Fruit fly (Drosophila melanogaster): ENCODE data around the gene Vha13.
A peak's percentile ranks its signal among the peaks of the same experiment; 100 is the strongest.

The Vha13 gene

DNA sequence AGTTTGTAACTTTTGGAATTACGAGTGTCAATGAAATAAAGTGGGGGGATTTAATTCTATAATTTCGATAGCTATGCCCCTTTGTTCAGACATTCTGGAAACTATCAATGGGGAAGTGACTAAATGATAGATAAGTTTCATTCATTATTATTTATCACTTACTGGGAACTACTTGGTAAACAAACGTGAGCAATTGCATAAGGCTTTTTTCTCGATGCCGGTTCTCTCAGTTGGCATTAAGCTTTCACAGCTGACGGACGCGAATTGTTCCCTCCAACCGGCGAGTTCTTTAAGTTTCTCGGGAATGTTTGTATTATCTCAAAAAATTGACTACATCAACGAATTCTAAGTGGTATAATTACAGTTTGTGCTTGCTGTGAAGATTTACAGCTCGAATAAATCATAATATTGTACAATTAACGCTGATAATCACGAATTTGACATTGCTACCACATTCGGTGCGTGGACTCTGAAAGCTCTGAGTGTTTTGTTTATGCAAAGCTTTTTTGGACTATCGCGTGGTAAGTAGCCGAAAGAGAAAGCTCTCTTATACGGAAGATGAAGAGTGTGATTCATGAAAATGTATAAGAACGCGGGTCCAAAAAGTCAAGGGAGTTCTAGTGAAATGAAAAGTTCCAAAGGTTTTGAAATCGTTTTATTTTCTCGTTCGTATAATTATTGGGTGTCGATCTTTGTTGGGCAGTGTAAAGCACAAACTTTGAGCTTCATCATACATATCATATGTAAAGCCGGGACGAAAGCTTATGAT lies 27.2 kb upstream of the Vha13 start, which contains the start of gene Naam (continued):
- TF ChIP-seq CG7745 (tag; optimal IDR thresholded peaks at IDR 0.05) = no peak
- TF ChIP-seq CG17612 (GFP tag; IDR thresholded peaks at IDR 0.05) = 0 out of 2 replicates have a peak, but pooled peaks have one; percentile 32
- TF ChIP-seq ato (GFP tag; IDR thresholded peaks at IDR 0.05; ENCODE audit: partially characterized antibody) = no peak
- peak; percentile 75 for TF ChIP-seq grau (tag; optimal IDR thresholded peaks at IDR 0.05)
- TF ChIP-seq ac (GFP tag; optimal IDR thresholded peaks at IDR 0.05) = no peak
- no peak for TF ChIP-seq sens-2 (GFP tag; IDR thresholded peaks at IDR 0.05)
- no peak for TF ChIP-seq knrl (GFP tag; IDR thresholded peaks at IDR 0.05; ENCODE audit: partially characterized antibody)
- TF ChIP-seq chinmo (GFP tag; IDR thresholded peaks at IDR 0.05; ENCODE audit: partially characterized antibody) = 0 out of 4 replicates have a peak, but pooled peaks have one; percentile 25
- no peak for TF ChIP-seq Sry-β (GFP tag; optimal IDR thresholded peaks at IDR 0.05)
- TF ChIP-seq Sry-δ (GFP tag; optimal IDR thresholded peaks at IDR 0.05) = no peak
- no peak for TF ChIP-seq bbx (GFP tag; IDR thresholded peaks at IDR 0.05; ENCODE audit: partially characterized antibody)
- TF ChIP-seq CG13287 (GFP tag; IDR thresholded peaks at IDR 0.05; ENCODE audit: partially characterized antibody) = peak; percentile 25; the same call in 1 of the 2 replicates
- peak; percentile 74 for TF ChIP-seq CG16863 (GFP tag; optimal IDR thresholded peaks at IDR 0.05)
- TF ChIP-seq Blimp-1 (GFP tag; optimal IDR thresholded peaks at IDR 0.05) = peak; percentile 82
- peak; percentile 61 for TF ChIP-seq jumu (GFP tag; optimal IDR thresholded peaks at IDR 0.05)
- TF ChIP-seq Stat92E (GFP tag; optimal IDR thresholded peaks at IDR 0.05) = no peak
- TF ChIP-seq z (GFP tag; IDR thresholded peaks at IDR 0.05) = no peak
- TF ChIP-seq CG14441 (GFP tag; IDR thresholded peaks at IDR 0.05) = peak; percentile 67
- TF ChIP-seq HmgD (GFP tag; optimal IDR thresholded peaks at IDR 0.05) = peak; percentile 30
- TF ChIP-seq CG6654 (GFP tag; optimal IDR thresholded peaks at IDR 0.05) = peak; percentile 41
- TF ChIP-seq Aef1 (GFP tag; IDR thresholded peaks at IDR 0.05) = peak; percentile 56
- TF ChIP-seq lola (GFP tag; optimal IDR thresholded peaks at IDR 0.05) = no peak
- TF ChIP-seq ab (GFP tag; optimal IDR thresholded peaks at IDR 0.05) = peak; percentile 8
- peak; percentile 52; the same call in 2 of the 4 replicates for TF ChIP-seq Gug (GFP tag; IDR thresholded peaks at IDR 0.05)
- peak; percentile 94 for TF ChIP-seq CG2120 (GFP tag; optimal IDR thresholded peaks at IDR 0.05)
- TF ChIP-seq bowl (GFP tag; IDR thresholded peaks at IDR 0.05) = peak; percentile 36; the same call in 1 of the 2 replicates
- peak; percentile 26 for TF ChIP-seq CG31365 (tag; optimal IDR thresholded peaks at IDR 0.05)
- peak; percentile 76 for TF ChIP-seq dysf (GFP tag; IDR thresholded peaks at IDR 0.05)
- TF ChIP-seq ap (GFP tag; IDR thresholded peaks at IDR 0.05) = peak; percentile 71
- TF ChIP-seq hth (optimal IDR thresholded peaks at IDR 0.05) = no peak
- TF ChIP-seq dm (GFP tag; optimal IDR thresholded peaks at IDR 0.05) = peak; percentile 47
- no peak for TF ChIP-seq Dref (GFP tag; IDR thresholded peaks at IDR 0.05)
- TF ChIP-seq Mes4 (GFP tag; optimal IDR thresholded peaks at IDR 0.05) = peak; percentile 61
- TF ChIP-seq CG14050 (GFP tag; IDR thresholded peaks at IDR 0.05) = peak; percentile 73; the same call in 2 of the 3 replicates
- TF ChIP-seq CG12236 (GFP tag; optimal IDR thresholded peaks at IDR 0.05) = no peak
- peak; percentile 62; the same call in 2 of the 3 replicates for TF ChIP-seq ase (GFP tag; IDR thresholded peaks at IDR 0.05)
- peak; percentile 67; the same call in 1 of the 2 replicates for TF ChIP-seq ara (GFP tag; IDR thresholded peaks at IDR 0.05)
- peak; percentile 57 for TF ChIP-seq CG1024 (GFP tag; IDR thresholded peaks at IDR 0.05)
- TF ChIP-seq CG10543 (GFP tag; optimal IDR thresholded peaks at IDR 0.05) = peak; percentile 78
- TF ChIP-seq CG6765 (GFP tag; optimal IDR thresholded peaks at IDR 0.05) = peak; percentile 49
- no peak for TF ChIP-seq Gsc (GFP tag; IDR thresholded peaks at IDR 0.05)
- TF ChIP-seq CG4820 (GFP tag; optimal IDR thresholded peaks at IDR 0.05) = peak; percentile 55
- TF ChIP-seq CG11504 (tag; optimal IDR thresholded peaks at IDR 0.05) = peak; percentile 76
- TF ChIP-seq fru (optimal IDR thresholded peaks at IDR 0.05) = no peak
- peak; percentile 51 for TF ChIP-seq Nf-YB (GFP tag; optimal IDR thresholded peaks at IDR 0.05)
- peak; percentile 61 for TF ChIP-seq org-1 (GFP tag; optimal IDR thresholded peaks at IDR 0.05)
- no peak for TF ChIP-seq CG1647 (GFP tag; optimal IDR thresholded peaks at IDR 0.05)
- no peak for TF ChIP-seq croc (GFP tag; conservative IDR thresholded peaks at IDR 0.05)
- TF ChIP-seq tna (GFP tag; IDR thresholded peaks at IDR 0.05; ENCODE audit: partially characterized antibody) = no peak
